Fruit fly (Drosophila melanogaster) whole organism, embryonic: ENCODE data around the gene lectin-30A.

Source experiments
- ATbp ChIP-seq: fragments of 200-800 bp; sonication (Bioruptor generic); optimal IDR thresholded peaks from 2 replicates; lab custom pipeline; 2017; ENCODE audit warnings: missing biosample characterization, mild to moderate bottlenecking, missing genetic modification characterization, missing genetic modification reagents
- Atf6 ChIP-seq: fragments of 200-800 bp; sonication (Bioruptor generic); IDR thresholded peaks from 2 replicates; pipeline ENCODE4 v1.3.6; 2022; ENCODE audit warnings: missing biosample characterization, missing genetic modification characterization
- B-H1 ChIP-seq: fragments of 200-800 bp; sonication (Bioruptor generic); IDR thresholded peaks from 3 replicates; pipeline ENCODE4 v1.3.6; 2022; ENCODE audit warnings: missing biosample characterization, missing genetic modification characterization
- Bgb ChIP-seq: fragments of 200-800 bp; sonication (Bioruptor generic); IDR thresholded peaks from 2 replicates; pipeline ENCODE4 v1.3.6; 2022; ENCODE audit warnings: missing biosample characterization, missing genetic modification characterization; ENCODE audit not compliant: partially characterized antibody
- CG10147 ChIP-seq: fragments of 200-800 bp; sonication (Bioruptor generic); optimal IDR thresholded peaks from 2 replicates; lab custom pipeline; 2019; ENCODE audit warnings: missing biosample characterization, mild to moderate bottlenecking, missing genetic modification characterization, moderate library complexity
- CG10959 ChIP-seq: fragments of 200-800 bp; sonication (Bioruptor generic); IDR thresholded peaks from 2 replicates; pipeline ENCODE4 v1.3.6; 2022; ENCODE audit warnings: missing biosample characterization, missing genetic modification characterization
- CG14050 ChIP-seq: fragments of 200-800 bp; sonication (Bioruptor generic); IDR thresholded peaks from 3 replicates; pipeline ENCODE4 v1.3.6; 2022; ENCODE audit warnings: missing biosample characterization, missing genetic modification characterization
- CG17612 ChIP-seq: fragments of 200-800 bp; sonication (Bioruptor generic); IDR thresholded peaks from 2 replicates; pipeline ENCODE4 v1.3.6; 2022; ENCODE audit warnings: missing biosample characterization, missing genetic modification characterization
- CG1792 ChIP-seq: fragments of 200-800 bp; sonication (Bioruptor generic); optimal IDR thresholded peaks from 2 replicates; lab custom pipeline; 2016; ENCODE audit warnings: missing biosample characterization, missing genetic modification characterization
- CG2120 ChIP-seq: fragments of 200-800 bp; sonication (Bioruptor generic); optimal IDR thresholded peaks from 3 replicates; lab custom pipeline; 2016; ENCODE audit warnings: missing biosample characterization, missing genetic modification characterization
- CG30403 ChIP-seq: fragments of 200-800 bp; sonication (Bioruptor generic); optimal IDR thresholded peaks from 3 replicates; lab custom pipeline; 2016; ENCODE audit warnings: missing biosample characterization, missing genetic modification characterization
- CG3065 ChIP-seq: fragments of 200-800 bp; sonication (Bioruptor generic); optimal IDR thresholded peaks from 2 replicates; lab custom pipeline; 2016; ENCODE audit warnings: missing biosample characterization, missing genetic modification characterization
- CG31441 ChIP-seq: fragments of 200-800 bp; sonication (Bioruptor generic); IDR thresholded peaks from 2 replicates; pipeline ENCODE4 v1.3.6; 2022; ENCODE audit warnings: missing biosample characterization, missing genetic modification characterization
- CG34422 ChIP-seq: fragments of 200-800 bp; sonication (Bioruptor generic); IDR thresholded peaks from 3 replicates; pipeline ENCODE4 v1.3.6; 2022; ENCODE audit warnings: missing biosample characterization, missing genetic modification characterization
- CG4404 ChIP-seq: fragments of 200-800 bp; sonication (Bioruptor generic); IDR thresholded peaks from 2 replicates; pipeline ENCODE4 v1.3.6; 2022; ENCODE audit warnings: missing biosample characterization, missing genetic modification characterization
- CG8765 ChIP-seq: fragments of 200-800 bp; sonication (Bioruptor generic); IDR thresholded peaks from 2 replicates; pipeline ENCODE4 v1.3.6; 2022; ENCODE audit warnings: missing biosample characterization, missing genetic modification characterization
- Dip2 ChIP-seq: fragments of 200-800 bp; sonication (Bioruptor generic); IDR thresholded peaks from 2 replicates; pipeline ENCODE4 v1.3.6; 2022; ENCODE audit warnings: missing biosample characterization, missing genetic modification characterization
- Eip74EF ChIP-seq, 2 experiments: fragments of 200-800 bp in 1 of 2; fragments of >200 bp in 1 of 2; sonication (Bioruptor generic) in 1 of 2; optimal IDR thresholded peaks; 2 replicates each; lab custom pipeline; 2017 to 2019; ENCODE audit warnings: missing biosample characterization in 2 of 2, missing genetic modification characterization in 2 of 2, mild to moderate bottlenecking in 1 of 2, moderate library complexity in 1 of 2
- H2.0 ChIP-seq: fragments of 200-800 bp; sonication (Bioruptor generic); IDR thresholded peaks from 2 replicates; pipeline ENCODE4 v1.3.6; 2022; ENCODE audit warnings: missing biosample characterization, missing genetic modification characterization
- HLHmδ ChIP-seq: fragments of 200-800 bp; sonication (Bioruptor generic); optimal IDR thresholded peaks from 2 replicates; lab custom pipeline; 2018; ENCODE audit warnings: missing biosample characterization, mild to moderate bottlenecking, missing genetic modification characterization, moderate library complexity
- Hr78 ChIP-seq, 2 experiments: fragments of 200-800 bp in 1 of 2; fragments of >200 bp in 1 of 2; sonication (Bioruptor generic) in 1 of 2; optimal IDR thresholded peaks; 2 replicates each; lab custom pipeline; 2017 to 2019; ENCODE audit warnings: missing biosample characterization in 2 of 2, missing genetic modification characterization in 2 of 2, mild to moderate bottlenecking in 1 of 2, moderate library complexity in 1 of 2
- Lpt ChIP-seq: fragments of >200 bp; optimal IDR thresholded peaks from 2 replicates; lab custom pipeline; 2018; ENCODE audit warnings: missing biosample characterization, missing genetic modification characterization
- Mes4 ChIP-seq: fragments of 200-800 bp; sonication (Bioruptor generic); optimal IDR thresholded peaks from 2 replicates; lab custom pipeline; 2016; ENCODE audit warnings: missing biosample characterization, missing genetic modification characterization
- NFAT ChIP-seq: fragments of 200-800 bp; sonication (Bioruptor generic); IDR thresholded peaks from 2 replicates; pipeline ENCODE4 v1.3.6; 2022; ENCODE audit warnings: missing biosample characterization, missing genetic modification characterization
- Sox100B ChIP-seq: fragments of 200-800 bp; sonication (Bioruptor generic); optimal IDR thresholded peaks from 3 replicates; lab custom pipeline; 2018; ENCODE audit warnings: missing biosample characterization, mild to moderate bottlenecking, missing genetic modification characterization
- Sry-β ChIP-seq: fragments of 200-800 bp; sonication (Bioruptor generic); optimal IDR thresholded peaks from 2 replicates; lab custom pipeline; 2018; ENCODE audit warnings: missing biosample characterization, mild to moderate bottlenecking, missing genetic modification characterization, moderate library complexity
- Xbp1 ChIP-seq: fragments of 200-800 bp; sonication (Bioruptor generic); optimal IDR thresholded peaks from 3 replicates; lab custom pipeline; 2016; ENCODE audit warnings: missing biosample characterization, mild to moderate bottlenecking, missing genetic modification characterization
- aop ChIP-seq: fragments of 200-800 bp; sonication (Bioruptor generic); IDR thresholded peaks from 2 replicates; pipeline ENCODE4 v1.3.6; 2022; ENCODE audit warnings: missing biosample characterization, missing genetic modification characterization
- az2 ChIP-seq: fragments of 200-800 bp; sonication (Bioruptor generic); optimal IDR thresholded peaks from 3 replicates; lab custom pipeline; 2016; ENCODE audit warnings: missing biosample characterization, missing genetic modification characterization
- cad ChIP-seq: fragments of >200 bp; optimal IDR thresholded peaks from 2 replicates; lab custom pipeline; 2017; ENCODE audit warnings: missing biosample characterization, missing genetic modification characterization
- cato ChIP-seq: fragments of 200-800 bp; sonication (Bioruptor generic); optimal IDR thresholded peaks from 2 replicates; lab custom pipeline; 2016; ENCODE audit warnings: missing biosample characterization, missing genetic modification characterization, borderline replicate concordance
- corto ChIP-seq: fragments of 200-800 bp; sonication (Bioruptor generic); optimal IDR thresholded peaks from 2 replicates; lab custom pipeline; 2016; ENCODE audit warnings: missing biosample characterization, mild to moderate bottlenecking, missing genetic modification characterization, moderate library complexity
- dm ChIP-seq: fragments of 200-800 bp; sonication (Bioruptor generic); optimal IDR thresholded peaks from 3 replicates; lab custom pipeline; 2016; ENCODE audit warnings: missing biosample characterization, missing genetic modification characterization
- dpn ChIP-seq, 2 experiments: fragments of 200-800 bp; sonication (Bioruptor generic); optimal IDR thresholded peaks; 3 replicates each; lab custom pipeline; 2016; ENCODE audit warnings: missing biosample characterization in 2 of 2, missing genetic modification characterization in 2 of 2
- dysf ChIP-seq: fragments of 200-800 bp; sonication (Bioruptor generic); IDR thresholded peaks from 3 replicates; pipeline ENCODE4 v1.3.6; 2022; ENCODE audit warnings: missing biosample characterization, missing genetic modification characterization
- exex ChIP-seq: fragments of 200-800 bp; sonication (Bioruptor generic); optimal IDR thresholded peaks from 4 replicates; lab custom pipeline; 2018; ENCODE audit warnings: missing biosample characterization, mild to moderate bottlenecking, missing genetic modification characterization, moderate library complexity
- fru ChIP-seq: fragments of >200 bp; optimal IDR thresholded peaks from 2 replicates; lab custom pipeline; 2017
- grau ChIP-seq: fragments of 200-800 bp; optimal IDR thresholded peaks from 3 replicates; lab custom pipeline; 2019; ENCODE audit warnings: missing biosample characterization, mild to moderate bottlenecking, missing genetic modification characterization, moderate library complexity
- gsb-n ChIP-seq: fragments of 200-800 bp; sonication (Bioruptor generic); optimal IDR thresholded peaks from 3 replicates; lab custom pipeline; 2018; ENCODE audit warnings: missing biosample characterization, mild to moderate bottlenecking, missing genetic modification characterization
- nom ChIP-seq: fragments of 200-800 bp; sonication (Bioruptor generic); optimal IDR thresholded peaks from 2 replicates; lab custom pipeline; 2017; ENCODE audit warnings: missing biosample characterization, missing genetic modification characterization, mild to moderate bottlenecking, moderate library complexity, missing genetic modification reagents
- odd ChIP-seq: fragments of 200-800 bp; sonication (Bioruptor generic); optimal IDR thresholded peaks from 2 replicates; lab custom pipeline; 2017; ENCODE audit warnings: missing biosample characterization, mild to moderate bottlenecking, missing genetic modification characterization
- pho ChIP-seq: fragments of 200-800 bp; sonication (Bioruptor generic); optimal IDR thresholded peaks from 2 replicates; lab custom pipeline; 2016; ENCODE audit warnings: missing biosample characterization, missing genetic modification characterization
- pzg ChIP-seq: fragments of 200-800 bp; sonication (Bioruptor generic); optimal IDR thresholded peaks from 3 replicates; lab custom pipeline; 2018; ENCODE audit warnings: missing biosample characterization, mild to moderate bottlenecking, missing genetic modification characterization, moderate library complexity
- ro ChIP-seq: fragments of 200-800 bp; sonication (Bioruptor generic); IDR thresholded peaks from 2 replicates; pipeline ENCODE4 v1.3.6; 2022; ENCODE audit warnings: missing biosample characterization, missing genetic modification characterization
- sc ChIP-seq, 3 experiments: fragments of >200 bp in 2 of 3; fragments of 200-800 bp in 1 of 3; sonication (Bioruptor generic) in 1 of 3; optimal IDR thresholded peaks; 2 replicates in 2 of 3; 3 replicates in 1 of 3; lab custom pipeline; 2017; ENCODE audit warnings: mild to moderate bottlenecking in 1 of 3, missing biosample characterization in 1 of 3, missing genetic modification characterization in 1 of 3, missing genetic modification reagents in 1 of 3
- sd ChIP-seq: fragments of 200-800 bp; sonication (Bioruptor generic); optimal IDR thresholded peaks from 3 replicates; lab custom pipeline; 2018; ENCODE audit warnings: missing biosample characterization, mild to moderate bottlenecking, missing genetic modification characterization, moderate library complexity
- tna ChIP-seq: fragments of 200-800 bp; sonication (Bioruptor generic); IDR thresholded peaks from 2 replicates; pipeline ENCODE4 v1.3.6; 2022; ENCODE audit warnings: missing biosample characterization, missing genetic modification characterization; ENCODE audit not compliant: partially characterized antibody
- vvl ChIP-seq: fragments of 200-800 bp; sonication (Bioruptor generic); IDR thresholded peaks from 2 replicates; pipeline ENCODE4 v1.3.6; 2022; ENCODE audit warnings: missing biosample characterization, missing genetic modification characterization
- z ChIP-seq: fragments of 200-800 bp; sonication (Bioruptor generic); IDR thresholded peaks from 3 replicates; pipeline ENCODE4 v1.3.6; 2022; ENCODE audit warnings: missing biosample characterization, missing genetic modification characterization

Gene lectin-30A

DNA sequence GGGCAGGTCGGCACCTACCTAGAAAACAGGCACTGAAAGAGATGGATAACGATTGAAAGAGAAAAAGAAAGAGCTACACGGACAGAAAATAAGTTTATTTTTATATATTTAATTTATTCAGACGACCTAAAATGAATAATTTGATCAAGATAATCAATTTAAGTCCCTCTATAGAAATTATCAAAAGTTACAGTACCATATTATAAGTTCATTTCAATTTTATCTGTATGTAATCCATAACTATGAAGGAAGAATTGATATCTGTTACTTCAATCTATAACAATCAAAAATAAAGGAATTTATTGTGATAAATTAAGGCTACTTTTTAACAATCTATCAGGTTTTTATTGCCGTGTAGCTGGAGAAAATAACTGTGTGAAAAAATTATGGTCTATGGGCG, 48.3 kb downstream of the lectin-30A start (continued):
- TF ChIP-seq Hr78 (GFP tag; optimal IDR thresholded peaks at IDR 0.05; lab: Kevin White, UChicago) = peak in 1 of 2 experiments; percentile 38
- TF ChIP-seq Eip74EF (GFP tag; optimal IDR thresholded peaks at IDR 0.05; lab: Kevin White, UChicago) = peak in 1 of 2 experiments; percentile 32
- no peak for TF ChIP-seq CG1792 (GFP tag; lab: Kevin White, UChicago)

DNA sequence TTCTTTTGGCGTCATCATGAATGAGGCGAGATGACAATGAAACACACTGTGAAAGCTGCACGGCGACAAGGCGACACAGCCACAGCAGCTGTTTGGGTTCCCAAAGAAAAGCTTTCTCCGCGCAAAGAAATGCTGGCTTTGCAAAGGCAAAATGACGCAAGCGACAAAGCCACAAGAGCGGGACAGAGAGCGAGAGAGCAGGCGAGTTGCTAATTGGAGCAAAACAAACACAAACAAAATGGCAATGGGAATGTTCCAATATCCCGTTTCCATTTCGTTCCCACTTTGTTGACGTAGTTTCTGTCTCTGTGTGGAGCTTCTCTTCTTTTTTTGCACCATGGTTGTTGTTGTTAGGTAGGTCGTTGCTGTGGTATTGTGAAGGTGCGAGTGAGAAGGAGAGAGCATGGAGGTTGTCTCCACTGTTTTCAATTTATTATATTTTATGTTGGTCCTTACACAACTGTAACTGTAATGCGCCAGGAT, 49.5 kb downstream of the lectin-30A start:
- TF ChIP-seq B-H1 (GFP tag; lab: Robert Waterston, UW) = no peak; the same call in 2 of the 3 replicates
- TF ChIP-seq CG34422 (GFP tag; lab: Robert Waterston, UW) = no peak
- no peak for TF ChIP-seq cad (GFP tag; lab: Kevin White, UChicago)
- peak; percentile 81; the same call in 1 of the 2 replicates for TF ChIP-seq vvl (GFP tag; lab: Robert Waterston, UW)
- TF ChIP-seq CG10147 (GFP tag; lab: Kevin White, UChicago) = peak; percentile 85
- no peak for TF ChIP-seq HLHmδ (GFP tag; lab: Kevin White, UChicago)
- no peak for TF ChIP-seq dm (GFP tag; lab: Kevin White, UChicago)
- peak; percentile 83 for TF ChIP-seq nom (GFP tag; lab: Kevin White, UChicago)
- no peak for TF ChIP-seq CG4404 (GFP tag; lab: Robert Waterston, UW)
- no peak for TF ChIP-seq NFAT
- no peak for TF ChIP-seq fru (lab: Kevin White, UChicago)
- TF ChIP-seq Bgb = no peak
- TF ChIP-seq dysf (GFP tag; lab: Robert Waterston, UW) = no peak; the same call in 2 of the 3 replicates
- TF ChIP-seq ATbp (GFP tag; lab: Kevin White, UChicago) = peak; percentile 93
- no peak for TF ChIP-seq grau (tag; lab: Kevin White, UChicago)
- TF ChIP-seq Dip2 (GFP tag; lab: Robert Waterston, UW) = no peak
- peak; percentile 82 for TF ChIP-seq Atf6 (GFP tag; lab: Robert Waterston, UW)
- no peak for TF ChIP-seq az2 (GFP tag; lab: Kevin White, UChicago)
- no peak for TF ChIP-seq Sry-β (GFP tag; lab: Kevin White, UChicago)
- no peak for TF ChIP-seq CG30403 (GFP tag; lab: Kevin White, UChicago)
- TF ChIP-seq dpn (GFP tag; optimal IDR thresholded peaks at IDR 0.05; lab: Kevin White, UChicago) = no peak
- TF ChIP-seq CG3065 (GFP tag; lab: Kevin White, UChicago) = no peak
- peak; percentile 55 for TF ChIP-seq sd (tag; lab: Kevin White, UChicago)
- no peak for TF ChIP-seq CG14050 (GFP tag; lab: Robert Waterston, UW)
- TF ChIP-seq exex (tag; lab: Kevin White, UChicago) = peak; percentile 42
- TF ChIP-seq CG31441 (GFP tag; lab: Robert Waterston, UW) = no peak
- no peak for TF ChIP-seq Sox100B (GFP tag; lab: Kevin White, UChicago)
- TF ChIP-seq corto (GFP tag; lab: Kevin White, UChicago) = peak; percentile 89
- no peak for TF ChIP-seq Lpt
- TF ChIP-seq z = no peak
- TF ChIP-seq pzg (GFP tag; lab: Kevin White, UChicago) = no peak
- TF ChIP-seq sc (optimal IDR thresholded peaks at IDR 0.05; lab: Kevin White, UChicago) = no peak
- TF ChIP-seq sc (GFP tag; optimal IDR thresholded peaks at IDR 0.05; lab: Kevin White, UChicago) = no peak
- TF ChIP-seq tna (GFP tag; lab: Robert Waterston, UW) = no peak
- no peak for TF ChIP-seq Eip74EF (GFP tag; optimal IDR thresholded peaks at IDR 0.05; lab: Kevin White, UChicago)
- peak; percentile 92; the same call in 1 of the 2 replicates for TF ChIP-seq CG8765 (GFP tag; lab: Robert Waterston, UW)
- TF ChIP-seq Mes4 (GFP tag; lab: Kevin White, UChicago) = no peak
- no peak for TF ChIP-seq ro (GFP tag; lab: Robert Waterston, UW)
- no peak for TF ChIP-seq CG17612 (GFP tag; lab: Robert Waterston, UW)
- TF ChIP-seq pho (GFP tag; lab: Kevin White, UChicago) = no peak
- TF ChIP-seq cato = no peak
- no peak for TF ChIP-seq Xbp1 (GFP tag; lab: Kevin White, UChicago)
- peak; percentile 22 for TF ChIP-seq odd (GFP tag; lab: Kevin White, UChicago)
- no peak for TF ChIP-seq gsb-n (tag; lab: Kevin White, UChicago)
- TF ChIP-seq CG10959 (GFP tag; lab: Robert Waterston, UW) = no peak
- no peak for TF ChIP-seq CG2120
- TF ChIP-seq H2.0 (GFP tag; lab: Robert Waterston, UW) = no peak
- no peak for TF ChIP-seq aop
